Fruit fly (Drosophila melanogaster) whole organism, wandering third instar larva: ENCODE results near the gene crc.
A peak's percentile ranks its signal among the peaks of the same experiment; 100 is the strongest.

Experiments
- Abd-B ChIP-seq: fragments of >200 bp; optimal IDR thresholded peaks from 2 replicates; lab custom pipeline; 2017; ENCODE audit warnings: missing biosample characterization, missing genetic modification characterization
- CG32264 ChIP-seq: fragments of 200-800 bp; sonication (Bioruptor generic); optimal IDR thresholded peaks from 2 replicates; lab custom pipeline; 2016; ENCODE audit warnings: missing biosample characterization, missing genetic modification characterization
- CG9705 ChIP-seq: fragments of 200-800 bp; sonication (Bioruptor generic); optimal IDR thresholded peaks from 2 replicates; lab custom pipeline; 2018; ENCODE audit warnings: missing biosample characterization, mild to moderate bottlenecking, missing genetic modification characterization
- CrebA ChIP-seq: fragments of 200-800 bp; sonication (Bioruptor generic); optimal IDR thresholded peaks from 2 replicates; lab custom pipeline; 2016; ENCODE audit warnings: missing biosample characterization, mild to moderate bottlenecking, missing genetic modification characterization, borderline replicate concordance
- Dfd ChIP-seq: fragments of >200 bp; optimal IDR thresholded peaks from 2 replicates; lab custom pipeline; 2017; ENCODE audit warnings: missing biosample characterization, missing genetic modification characterization
- Dif ChIP-seq: fragments of 200-275, 200-300 bp; sonication (Bioruptor generic); optimal IDR thresholded peaks from 2 replicates; lab custom pipeline; 2018; ENCODE audit warnings: missing biosample characterization, missing genetic modification characterization; ENCODE audit not compliant: partially characterized antibody
- GATAd ChIP-seq: sonication (Bioruptor generic); optimal IDR thresholded peaks from 2 replicates; lab custom pipeline; 2016; ENCODE audit warnings: missing biosample characterization, missing genetic modification characterization
- HLH106 ChIP-seq: fragments of 200-800 bp; optimal IDR thresholded peaks from 3 replicates; lab custom pipeline; 2019; ENCODE audit warnings: missing biosample characterization, mild to moderate bottlenecking, missing genetic modification characterization, moderate library complexity
- Hnf4 ChIP-seq: fragments of 200-800 bp; sonication (Bioruptor generic); optimal IDR thresholded peaks from 2 replicates; lab custom pipeline; 2016; ENCODE audit warnings: missing biosample characterization, mild to moderate bottlenecking, missing genetic modification characterization
- Hr78 ChIP-seq: fragments of >200 bp; optimal IDR thresholded peaks from 2 replicates; lab custom pipeline; 2017; ENCODE audit warnings: missing biosample characterization, missing genetic modification characterization
- Hr83 ChIP-seq: fragments of 200-300 bp; sonication (Bioruptor generic); optimal IDR thresholded peaks from 2 replicates; lab custom pipeline; 2016; ENCODE audit warnings: missing biosample characterization, mild to moderate bottlenecking, missing genetic modification characterization, moderate library complexity; ENCODE audit not compliant: poor library complexity, severe bottlenecking
- Jra ChIP-seq: sonication (Bioruptor generic); optimal IDR thresholded peaks from 2 replicates; lab custom pipeline; 2016; ENCODE audit warnings: missing biosample characterization, missing genetic modification characterization
- Mio ChIP-seq: sonication (Bioruptor generic); optimal IDR thresholded peaks from 2 replicates; lab custom pipeline; 2016; ENCODE audit warnings: missing biosample characterization, missing genetic modification characterization
- Myc ChIP-seq: fragments of >200 bp; optimal IDR thresholded peaks from 2 replicates; lab custom pipeline; 2017
- OdsH ChIP-seq: fragments of 200-800 bp; sonication (Bioruptor generic); optimal IDR thresholded peaks from 2 replicates; lab custom pipeline; 2016; ENCODE audit warnings: missing biosample characterization, mild to moderate bottlenecking, missing genetic modification characterization
- Rel ChIP-seq, 2 experiments: fragments of 200-800 bp; sonication (Bioruptor generic) in 1 of 2; optimal IDR thresholded peaks; 2 replicates in 1 of 2; 3 replicates in 1 of 2; lab custom pipeline; 2016 to 2019; ENCODE audit warnings: mild to moderate bottlenecking in 2 of 2, missing biosample characterization in 2 of 2, missing genetic modification characterization in 2 of 2, moderate library complexity in 1 of 2
- Sp1 ChIP-seq: fragments of 200-800 bp; sonication (Bioruptor generic); optimal IDR thresholded peaks from 3 replicates; lab custom pipeline; 2019; ENCODE audit warnings: missing biosample characterization, mild to moderate bottlenecking, missing genetic modification characterization, moderate library complexity
- Vsx2 ChIP-seq: fragments of 200-300, 225-300 bp; sonication (Bioruptor generic); optimal IDR thresholded peaks from 2 replicates; lab custom pipeline; 2018; ENCODE audit warnings: missing biosample characterization, missing genetic modification characterization; ENCODE audit not compliant: partially characterized antibody
- dmrt93B ChIP-seq: fragments of 200-800 bp; sonication (Bioruptor generic); optimal IDR thresholded peaks from 2 replicates; lab custom pipeline; 2018; ENCODE audit warnings: missing biosample characterization, mild to moderate bottlenecking, missing genetic modification characterization
- dsf ChIP-seq: sonication (Bioruptor generic); optimal IDR thresholded peaks from 2 replicates; lab custom pipeline; 2016; ENCODE audit warnings: missing biosample characterization, missing genetic modification characterization, borderline replicate concordance
- ey ChIP-seq: fragments of 200-800 bp; sonication (Bioruptor generic); optimal IDR thresholded peaks from 2 replicates; lab custom pipeline; 2016; ENCODE audit warnings: missing biosample characterization, missing genetic modification characterization
- foxo ChIP-seq, 2 experiments: fragments of 200-800 bp; sonication (Bioruptor generic); optimal IDR thresholded peaks; 2 replicates in 1 of 2; 3 replicates in 1 of 2; lab custom pipeline; 2016 to 2017; ENCODE audit warnings: missing biosample characterization in 2 of 2, missing genetic modification characterization in 2 of 2
- fru ChIP-seq: fragments of 200-800 bp; sonication (Bioruptor generic); optimal IDR thresholded peaks from 3 replicates; lab custom pipeline; 2016; ENCODE audit warnings: missing biosample characterization, mild to moderate bottlenecking, missing genetic modification characterization
- h ChIP-seq: fragments of 200-800 bp; sonication (Bioruptor generic); optimal IDR thresholded peaks from 3 replicates; lab custom pipeline; 2016; ENCODE audit warnings: missing biosample characterization, mild to moderate bottlenecking, missing genetic modification characterization
- jim ChIP-seq: fragments of 175-275, 200-325 bp; sonication (Bioruptor generic); optimal IDR thresholded peaks from 2 replicates; lab custom pipeline; 2016; ENCODE audit warnings: missing biosample characterization, mild to moderate bottlenecking, missing genetic modification characterization
- lola ChIP-seq: fragments of >200 bp; optimal IDR thresholded peaks from 2 replicates; lab custom pipeline; 2017; ENCODE audit warnings: missing biosample characterization, missing genetic modification characterization
- pan ChIP-seq: fragments of >200 bp; optimal IDR thresholded peaks from 2 replicates; lab custom pipeline; 2017
- psq ChIP-seq: fragments of 200-800 bp; sonication (Bioruptor generic); optimal IDR thresholded peaks from 3 replicates; lab custom pipeline; 2017; ENCODE audit warnings: missing biosample characterization, mild to moderate bottlenecking, missing genetic modification characterization, moderate library complexity
- rgr ChIP-seq: fragments of 200-800 bp; sonication (Bioruptor generic); optimal IDR thresholded peaks from 3 replicates; lab custom pipeline; 2016; ENCODE audit warnings: missing biosample characterization, mild to moderate bottlenecking, missing genetic modification characterization
- sage ChIP-seq: fragments of 200-800 bp; sonication (Bioruptor generic); optimal IDR thresholded peaks from 2 replicates; lab custom pipeline; 2016; ENCODE audit warnings: missing biosample characterization, mild to moderate bottlenecking, missing genetic modification characterization
- sv ChIP-seq: fragments of 200-800 bp; sonication (Bioruptor generic); optimal IDR thresholded peaks from 3 replicates; lab custom pipeline; 2016; ENCODE audit warnings: missing biosample characterization, missing genetic modification characterization
- tai ChIP-seq: sonication (Bioruptor generic); optimal IDR thresholded peaks from 2 replicates; lab custom pipeline; 2016; ENCODE audit warnings: missing biosample characterization, missing genetic modification characterization
- usp ChIP-seq: fragments of >200 bp; optimal IDR thresholded peaks from 2 replicates; lab custom pipeline; 2017; ENCODE audit warnings: missing biosample characterization, missing genetic modification characterization
- woc ChIP-seq: sonication (Bioruptor generic); optimal IDR thresholded peaks from 2 replicates; lab custom pipeline; 2016; ENCODE audit warnings: missing biosample characterization, mild to moderate bottlenecking, missing genetic modification characterization

Gene crc

dm6 chr2L:21262832-21263231 is 47.8 kb upstream of the crc start, which contains the start of gene CG8671:
CG8671 (plus strand) TSS chr2L:21262956.
- TF ChIP-seq rgr (peak; percentile 2), GATAd (no peak), usp (GFP tag; lab: Kevin White, UChicago) (no peak), psq (GFP tag; lab: Kevin White, UChicago) (no peak), fru (GFP tag; lab: Kevin White, UChicago) (peak; percentile 19)

dm6 chr2L:21263470-21264146 is 47.1 kb upstream of the crc start:
- TF ChIP-seq dsf (GFP tag; lab: Kevin White, UChicago) (no peak), woc (GFP tag; lab: Kevin White, UChicago) (peak; percentile 48), h (GFP tag; lab: Kevin White, UChicago) (peak; percentile 37), jim (GFP tag; lab: Kevin White, UChicago) (no peak), pan (no peak), fru (GFP tag; lab: Kevin White, UChicago) (peak; percentile 14), Abd-B (GFP tag; lab: Kevin White, UChicago) (no peak), Hr83 (GFP tag; lab: Kevin White, UChicago) (no peak), Mio (no peak), sage (GFP tag; lab: Kevin White, UChicago) (no peak), Jra (GFP tag; lab: Kevin White, UChicago) (no peak), Myc (lab: Kevin White, UChicago) (no peak), dmrt93B (GFP tag; lab: Kevin White, UChicago) (no peak), lola (GFP tag; lab: Kevin White, UChicago) (no peak), tai (GFP tag; lab: Kevin White, UChicago) (no peak), rgr (peak; percentile 31), foxo (GFP tag; optimal IDR thresholded peaks at IDR 0.05; lab: Kevin White, UChicago) (peak in 1 of 2 experiments; percentile 39), Rel (GFP tag; optimal IDR thresholded peaks at IDR 0.05; lab: Kevin White, UChicago) (no peak), Rel (tag; optimal IDR thresholded peaks at IDR 0.05; lab: Kevin White, UChicago) (no peak), Hnf4 (GFP tag; lab: Kevin White, UChicago) (peak; percentile 23), OdsH (GFP tag; lab: Kevin White, UChicago) (peak; percentile 33), Dif (GFP tag; lab: Kevin White, UChicago) (no peak), CG32264 (GFP tag; lab: Kevin White, UChicago) (no peak), Dfd (GFP tag; lab: Kevin White, UChicago) (no peak), CG9705 (GFP tag; lab: Kevin White, UChicago) (no peak), HLH106 (tag; lab: Kevin White, UChicago) (no peak), psq (GFP tag; lab: Kevin White, UChicago) (no peak), CrebA (GFP tag; lab: Kevin White, UChicago) (no peak), Sp1 (no peak), Vsx2 (GFP tag; lab: Kevin White, UChicago) (no peak), GATAd (no peak)

- TF ChIP-seq OdsH (GFP tag; lab: Kevin White, UChicago), result no peak
- TF ChIP-seq dmrt93B (GFP tag; lab: Kevin White, UChicago), result no peak
- no peak for TF ChIP-seq Hr83 (GFP tag; lab: Kevin White, UChicago)
- TF ChIP-seq ey (GFP tag; lab: Kevin White, UChicago), result no peak
- no peak for TF ChIP-seq Jra (GFP tag; lab: Kevin White, UChicago)
- no peak for TF ChIP-seq tai (GFP tag; lab: Kevin White, UChicago)
- no peak for TF ChIP-seq CG32264 (GFP tag; lab: Kevin White, UChicago)
- no peak for TF ChIP-seq sv
- TF ChIP-seq CG9705 (GFP tag; lab: Kevin White, UChicago), result no peak
- no peak for TF ChIP-seq h (GFP tag; lab: Kevin White, UChicago)
- TF ChIP-seq Hr78 (GFP tag; lab: Kevin White, UChicago), result no peak
- no peak for TF ChIP-seq foxo (GFP tag; optimal IDR thresholded peaks at IDR 0.05; lab: Kevin White, UChicago)
- TF ChIP-seq fru (GFP tag; lab: Kevin White, UChicago), result no peak
- TF ChIP-seq GATAd, result no peak
Measured at dm6 chr2L:21266277-21266676, 44.4 kb upstream of the crc start.
